Worm (Caenorhabditis elegans) whole organism, L3 larva: Measurements from ENCODE around the gene klp-11.

Source experiments
- R02D3.7 ChIP-seq: fragments of 150-350 bp; optimal IDR thresholded peaks from 2 replicates; lab custom pipeline; 2014; ENCODE audit warnings: missing biosample characterization, missing genetic modification characterization
- ZK546.5 ChIP-seq: sonication (generic microtip); optimal IDR thresholded peaks from 2 replicates; lab custom pipeline; 2017; ENCODE audit warnings: missing biosample characterization, missing genetic modification characterization
- aly-2 ChIP-seq: fragments of 150-350 bp; optimal IDR thresholded peaks from 2 replicates; lab custom pipeline; 2014; ENCODE audit warnings: missing biosample characterization, missing genetic modification characterization
- ama-1 ChIP-seq: fragments of 150-350 bp; optimal IDR thresholded peaks from 2 replicates; lab custom pipeline; 2018
- ceh-16 ChIP-seq: sonication (generic microtip); optimal IDR thresholded peaks from 2 replicates; lab custom pipeline; 2017; ENCODE audit warnings: missing biosample characterization, missing genetic modification characterization
- ceh-28 ChIP-seq: fragments of 150-350 bp; optimal IDR thresholded peaks from 2 replicates; lab custom pipeline; 2014; ENCODE audit warnings: missing biosample characterization, missing genetic modification reagents, missing genetic modification characterization
- ceh-82 ChIP-seq: fragments of 150-350 bp; optimal IDR thresholded peaks from 2 replicates; lab custom pipeline; 2014; ENCODE audit warnings: missing biosample characterization, missing genetic modification characterization
- ceh-9 ChIP-seq: sonication (generic microtip); optimal IDR thresholded peaks from 2 replicates; lab custom pipeline; 2018; ENCODE audit warnings: missing biosample characterization, missing genetic modification characterization
- daf-12 ChIP-seq: fragments of 150-350 bp; optimal IDR thresholded peaks from 2 replicates; lab custom pipeline; 2014; ENCODE audit warnings: missing biosample characterization, missing genetic modification reagents, missing genetic modification characterization
- egl-27 ChIP-seq: sonication (generic microtip); optimal IDR thresholded peaks from 4 replicates; lab custom pipeline; 2017; ENCODE audit warnings: missing biosample characterization, missing genetic modification reagents, missing genetic modification characterization
- egl-5 ChIP-seq: fragments of 150-350 bp; optimal IDR thresholded peaks from 2 replicates; lab custom pipeline; 2017; ENCODE audit warnings: missing biosample characterization, missing genetic modification reagents, missing genetic modification characterization, inconsistent platforms
- elt-1 ChIP-seq: fragments of 150-350 bp; optimal IDR thresholded peaks from 2 replicates; lab custom pipeline; 2014; ENCODE audit warnings: missing biosample characterization, missing genetic modification characterization
- elt-2 ChIP-seq: sonication (generic microtip); optimal IDR thresholded peaks from 2 replicates; lab custom pipeline; 2016; ENCODE audit warnings: missing genetic modification reagents, mild to moderate bottlenecking, missing genetic modification characterization, missing compliant biosample characterization
- elt-3 ChIP-seq, 3 experiments: fragments of 150-350 bp in 1 of 3; sonication (generic microtip) in 2 of 3; optimal IDR thresholded peaks; 2 replicates in 2 of 3; 4 replicates in 1 of 3; lab custom pipeline; 2014 to 2017; ENCODE audit warnings: missing biosample characterization in 3 of 3, missing genetic modification characterization in 3 of 3
- eor-1 ChIP-seq, 2 experiments: fragments of 150-350 bp; optimal IDR thresholded peaks; 2 replicates each; lab custom pipeline; 2014 to 2018; ENCODE audit warnings: missing biosample characterization in 2 of 2, missing genetic modification characterization in 2 of 2
- jun-1 ChIP-seq: fragments of 150-350 bp; optimal IDR thresholded peaks from 2 replicates; lab custom pipeline; 2014; ENCODE audit warnings: missing biosample characterization, missing genetic modification reagents, missing genetic modification characterization
- lin-15B ChIP-seq: fragments of 150-350 bp; optimal IDR thresholded peaks from 2 replicates; lab custom pipeline; 2014; ENCODE audit warnings: missing biosample characterization, missing genetic modification characterization
- lin-39 ChIP-seq: fragments of 150-350 bp; optimal IDR thresholded peaks from 2 replicates; lab custom pipeline; 2018; ENCODE audit warnings: missing biosample characterization, missing genetic modification reagents, missing genetic modification characterization
- lsy-12 ChIP-seq: sonication (generic microtip); optimal IDR thresholded peaks from 2 replicates; lab custom pipeline; 2016; ENCODE audit warnings: mild to moderate bottlenecking, missing genetic modification characterization, missing compliant biosample characterization
- mdl-1 ChIP-seq: fragments of 150-350 bp; optimal IDR thresholded peaks from 2 replicates; lab custom pipeline; 2014; ENCODE audit warnings: missing biosample characterization, missing genetic modification characterization
- mml-1 ChIP-seq: fragments of 150-350 bp; sonication (generic microtip); optimal IDR thresholded peaks from 3 replicates; lab custom pipeline; 2014; ENCODE audit warnings: missing biosample characterization, missing genetic modification characterization
- nfya-1 ChIP-seq: sonication (generic microtip); optimal IDR thresholded peaks from 2 replicates; lab custom pipeline; 2017; ENCODE audit warnings: missing genetic modification characterization, mild to moderate bottlenecking, missing compliant biosample characterization, antibody characterized with exemption, moderate library complexity; ENCODE audit not compliant: insufficient read depth
- nhr-11 ChIP-seq: fragments of 150-350 bp; optimal IDR thresholded peaks from 2 replicates; lab custom pipeline; 2014; ENCODE audit warnings: missing biosample characterization, missing genetic modification characterization
- nhr-12 ChIP-seq: fragments of 150-350 bp; optimal IDR thresholded peaks from 2 replicates; lab custom pipeline; 2014; ENCODE audit warnings: missing biosample characterization, missing genetic modification characterization
- nhr-23 ChIP-seq: fragments of 150-350 bp; optimal IDR thresholded peaks from 2 replicates; lab custom pipeline; 2014; ENCODE audit warnings: missing biosample characterization, missing genetic modification reagents, missing genetic modification characterization
- nhr-237 ChIP-seq: fragments of 150-350 bp; optimal IDR thresholded peaks from 2 replicates; lab custom pipeline; 2014; ENCODE audit warnings: missing biosample characterization, missing genetic modification characterization
- nhr-25 ChIP-seq: sonication (generic microtip); optimal IDR thresholded peaks from 2 replicates; lab custom pipeline; 2017; ENCODE audit warnings: missing biosample characterization, missing genetic modification characterization
- nhr-28 ChIP-seq: fragments of 150-350 bp; optimal IDR thresholded peaks from 2 replicates; lab custom pipeline; 2014; ENCODE audit warnings: missing biosample characterization, missing genetic modification characterization
- nhr-43 ChIP-seq: sonication (generic microtip); optimal IDR thresholded peaks from 2 replicates; lab custom pipeline; 2016; ENCODE audit warnings: mild to moderate bottlenecking, missing genetic modification characterization, missing compliant biosample characterization; ENCODE audit not compliant: poor library complexity, severe bottlenecking
- nhr-67 ChIP-seq: fragments of 150-350 bp; optimal IDR thresholded peaks from 2 replicates; lab custom pipeline; 2014; ENCODE audit warnings: missing biosample characterization, missing genetic modification characterization
- nhr-76 ChIP-seq: fragments of 150-350 bp; sonication (generic microtip); optimal IDR thresholded peaks from 5 replicates; lab custom pipeline; 2014; ENCODE audit warnings: missing biosample characterization, missing genetic modification characterization
- nhr-77 ChIP-seq: fragments of 150-350 bp; optimal IDR thresholded peaks from 2 replicates; lab custom pipeline; 2014; ENCODE audit warnings: missing biosample characterization, missing genetic modification characterization
- pha-4 ChIP-seq: fragments of 150-350 bp; optimal IDR thresholded peaks from 2 replicates; lab custom pipeline; 2014; ENCODE audit warnings: missing biosample characterization, missing genetic modification reagents, missing genetic modification characterization
- pqm-1 ChIP-seq: fragments of 150-350 bp; optimal IDR thresholded peaks from 2 replicates; lab custom pipeline; 2017; ENCODE audit warnings: missing biosample characterization, missing genetic modification characterization, inconsistent platforms
- sea-2 ChIP-seq: fragments of 150-350 bp; sonication (generic microtip); optimal IDR thresholded peaks from 4 replicates; lab custom pipeline; 2014; ENCODE audit warnings: missing biosample characterization, missing genetic modification reagents, missing genetic modification characterization
- skn-1 ChIP-seq: fragments of 150-350 bp; optimal IDR thresholded peaks from 2 replicates; lab custom pipeline; 2014; ENCODE audit warnings: missing biosample characterization, missing genetic modification characterization
- snpc-4 ChIP-seq: fragments of 150-350 bp; optimal IDR thresholded peaks from 2 replicates; lab custom pipeline; 2014; ENCODE audit warnings: missing biosample characterization, missing genetic modification characterization
- tbx-2 ChIP-seq: sonication (generic microtip); optimal IDR thresholded peaks from 2 replicates; lab custom pipeline; 2016; ENCODE audit warnings: mild to moderate bottlenecking, missing genetic modification characterization, missing compliant biosample characterization
- unc-39 ChIP-seq: sonication (generic microtip); optimal IDR thresholded peaks from 4 replicates; lab custom pipeline; 2017; ENCODE audit warnings: missing biosample characterization, missing genetic modification characterization
- zag-1 ChIP-seq: fragments of 150-350 bp; optimal IDR thresholded peaks from 2 replicates; lab custom pipeline; 2014; ENCODE audit warnings: missing biosample characterization, missing genetic modification characterization
- ztf-11 ChIP-seq: fragments of 150-350 bp; optimal IDR thresholded peaks from 2 replicates; lab custom pipeline; 2014; ENCODE audit warnings: missing biosample characterization, missing genetic modification characterization
- ztf-4 ChIP-seq: fragments of 150-350 bp; optimal IDR thresholded peaks from 2 replicates; lab custom pipeline; 2014; ENCODE audit warnings: missing biosample characterization, missing genetic modification characterization

The klp-11 gene

ce11 chrIV:8737354-8737753, 24.5 kb downstream of the klp-11 start:
- TF ChIP-seq ceh-9 (tag; lab: Kevin White, UChicago) = no peak
- TF ChIP-seq pha-4 = peak; percentile 51
- no peak for TF ChIP-seq aly-2
- TF ChIP-seq lin-39 (tag; lab: Kevin White, UChicago) = no peak
- peak; percentile 52 for TF ChIP-seq nhr-23
- TF ChIP-seq unc-39 (tag; lab: Kevin White, UChicago) = no peak
- peak; percentile 35 for TF ChIP-seq nfya-1 (tag; lab: Kevin White, UChicago)
- no peak for TF ChIP-seq skn-1 (tag; lab: Kevin White, UChicago)
- TF ChIP-seq, all 47 proteins: peak for 3

- TF ChIP-seq nhr-23 = no peak
- peak; percentile 96 for TF ChIP-seq pqm-1 (tag; lab: Kevin White, UChicago)
- TF ChIP-seq jun-1 (tag; lab: Kevin White, UChicago) = peak; percentile 16
- no peak for TF ChIP-seq egl-5 (tag; lab: Kevin White, UChicago)
- peak; percentile 94 for TF ChIP-seq elt-2 (tag; lab: Kevin White, UChicago)
- TF ChIP-seq pha-4 = peak; percentile 6
Observed at ce11 chrIV:8730469-8730868, 31.4 kb downstream of the klp-11 start, which contains the start of gene F21D5.3. F21D5.3 (plus strand) TSS chrIV:8730815.

- TF ChIP-seq nhr-12 (tag; lab: Kevin White, UChicago) = no peak
- no peak for TF ChIP-seq nhr-67 (tag; lab: Kevin White, UChicago)
- TF ChIP-seq lsy-12 (tag; lab: Kevin White, UChicago) = no peak
- TF ChIP-seq pqm-1 (tag; lab: Kevin White, UChicago) = peak; percentile 66
- TF ChIP-seq pha-4 = peak; percentile 45
- TF ChIP-seq elt-2 (tag; lab: Kevin White, UChicago) = peak; percentile 90
- TF ChIP-seq, all 47 proteins: peak for 3
Observed at ce11 chrIV:8729636-8730035, 32.2 kb downstream of the klp-11 start.

ce11 chrIV:8728122-8728521, 33.7 kb downstream of the klp-11 start, which contains the start of gene otub-3:
otub-3 (plus strand) TSS chrIV:8728177.
- no peak for TF ChIP-seq lin-15B (tag; lab: Kevin White, UChicago)
- TF ChIP-seq aly-2 = no peak
- TF ChIP-seq ceh-28 (tag; lab: Kevin White, UChicago) = no peak
- TF ChIP-seq daf-12 (tag; lab: Kevin White, UChicago) = no peak
- TF ChIP-seq ama-1 = no peak
- no peak for TF ChIP-seq elt-1
- no peak for TF ChIP-seq nhr-67 (tag; lab: Kevin White, UChicago)
- TF ChIP-seq egl-27 (tag; lab: Kevin White, UChicago) = no peak
- no peak for TF ChIP-seq jun-1 (tag; lab: Kevin White, UChicago)
- no peak for TF ChIP-seq nhr-23
- no peak for TF ChIP-seq mdl-1

- TF ChIP-seq skn-1 (tag; lab: Kevin White, UChicago) (no peak), tbx-2 (tag; lab: Kevin White, UChicago) (no peak), nhr-77 (tag; lab: Kevin White, UChicago) (no peak), ceh-28 (tag; lab: Kevin White, UChicago) (no peak), R02D3.7 (tag; lab: Kevin White, UChicago) (peak; percentile 15), nhr-28 (tag; lab: Kevin White, UChicago) (no peak), snpc-4 (no peak), nhr-237 (tag; lab: Kevin White, UChicago) (no peak), nhr-43 (tag; lab: Kevin White, UChicago) (no peak), pha-4 (no peak), mdl-1 (no peak), elt-2 (tag; lab: Kevin White, UChicago) (peak; percentile 64), ceh-16 (tag; lab: Kevin White, UChicago) (no peak), egl-5 (tag; lab: Kevin White, UChicago) (no peak), ztf-4 (tag; lab: Kevin White, UChicago) (no peak), elt-3 (tag; optimal IDR thresholded peaks at IDR 0.05; lab: Kevin White, UChicago) (no peak), lin-15B (tag; lab: Kevin White, UChicago) (peak; percentile 2), ceh-82 (tag; lab: Kevin White, UChicago) (no peak), nhr-76 (tag; lab: Kevin White, UChicago) (no peak), sea-2 (GFP tag; lab: Kevin White, UChicago) (no peak), ZK546.5 (tag; lab: Kevin White, UChicago) (no peak), zag-1 (no peak), pqm-1 (tag; lab: Kevin White, UChicago) (peak; percentile 32), nhr-12 (tag; lab: Kevin White, UChicago) (no peak), ama-1 (no peak), ztf-11 (tag; lab: Kevin White, UChicago) (no peak), mml-1 (no peak), elt-1 (no peak), nhr-11 (tag; lab: Kevin White, UChicago) (no peak), nhr-25 (no peak), eor-1 (tag; optimal IDR thresholded peaks at IDR 0.05; lab: Kevin White, UChicago) (no peak)
Observed at ce11 chrIV:8725345-8725744, 36.5 kb downstream of the klp-11 start, which contains the start of gene pgm-3. pgm-3 (plus strand) TSS chrIV:8725722.
